Worm (Caenorhabditis elegans) whole organism, mixed stage, embryonic: ENCODE data around the gene C38D4.10.

Experiments
- M03D4.4 ChIP-seq: sonication (generic microtip); optimal IDR thresholded peaks from 2 replicates; lab custom pipeline; 2017; ENCODE audit warnings: mild to moderate bottlenecking, missing genetic modification characterization, missing compliant biosample characterization
- bed-3 ChIP-seq: fragments of 200-800 bp; sonication (Bioruptor generic); optimal IDR thresholded peaks from 3 replicates; lab custom pipeline; 2018; ENCODE audit warnings: mild to moderate bottlenecking, missing genetic modification characterization, moderate library complexity, missing compliant biosample characterization
- blmp-1 ChIP-seq: fragments of 150-350 bp; optimal IDR thresholded peaks from 2 replicates; lab custom pipeline; 2014; ENCODE audit warnings: missing biosample characterization, missing genetic modification characterization
- ceh-43 ChIP-seq: fragments of 200-800 bp; sonication (Bioruptor generic); optimal IDR thresholded peaks from 2 replicates; lab custom pipeline; 2018; ENCODE audit warnings: mild to moderate bottlenecking, missing genetic modification characterization, moderate library complexity, missing compliant biosample characterization
- ceh-83 ChIP-seq: fragments of 200-800 bp; sonication (Bioruptor generic); optimal IDR thresholded peaks from 2 replicates; lab custom pipeline; 2018; ENCODE audit warnings: mild to moderate bottlenecking, missing genetic modification characterization, missing compliant biosample characterization
- ces-1 ChIP-seq: fragments of 150-350 bp; optimal IDR thresholded peaks from 2 replicates; lab custom pipeline; 2014; ENCODE audit warnings: missing biosample characterization, missing genetic modification reagents, missing genetic modification characterization
- cnd-1 ChIP-seq: fragments of 200-800 bp; sonication (Bioruptor generic); optimal IDR thresholded peaks from 2 replicates; lab custom pipeline; 2018; ENCODE audit warnings: mild to moderate bottlenecking, missing genetic modification characterization, missing compliant biosample characterization
- drap-1 ChIP-seq: fragments of 200-800 bp; sonication (Bioruptor generic); optimal IDR thresholded peaks from 3 replicates; lab custom pipeline; 2018; ENCODE audit warnings: mild to moderate bottlenecking, missing genetic modification characterization, missing compliant biosample characterization
- elt-3 ChIP-seq: fragments of 150-350 bp; optimal IDR thresholded peaks from 2 replicates; lab custom pipeline; 2014; ENCODE audit warnings: missing biosample characterization, missing genetic modification characterization
- ham-2 ChIP-seq: fragments of 200-800 bp; sonication (Bioruptor generic); optimal IDR thresholded peaks from 2 replicates; lab custom pipeline; 2018; ENCODE audit warnings: mild to moderate bottlenecking, missing genetic modification characterization, missing compliant biosample characterization
- lin-13 ChIP-seq: fragments of 150-350 bp; optimal IDR thresholded peaks from 2 replicates; lab custom pipeline; 2014; ENCODE audit warnings: missing biosample characterization, missing genetic modification characterization
- lin-32 ChIP-seq: fragments of 200-800 bp; sonication (Bioruptor generic); optimal IDR thresholded peaks from 2 replicates; lab custom pipeline; 2018; ENCODE audit warnings: mild to moderate bottlenecking, missing genetic modification characterization, missing compliant biosample characterization
- lsy-2 ChIP-seq: fragments of 150-350 bp; optimal IDR thresholded peaks from 2 replicates; lab custom pipeline; 2014; ENCODE audit warnings: missing biosample characterization, missing genetic modification characterization
- mab-5 ChIP-seq: fragments of 150-350 bp; optimal IDR thresholded peaks from 2 replicates; lab custom pipeline; 2014; ENCODE audit warnings: missing biosample characterization, missing genetic modification characterization
- mep-1 ChIP-seq: fragments of 150-350 bp; optimal IDR thresholded peaks from 2 replicates; lab custom pipeline; 2017; ENCODE audit warnings: missing biosample characterization, missing genetic modification reagents, missing genetic modification characterization, inconsistent platforms
- mls-2 ChIP-seq: sonication (generic microtip); optimal IDR thresholded peaks from 2 replicates; lab custom pipeline; 2016; ENCODE audit warnings: mild to moderate bottlenecking, missing genetic modification characterization, moderate library complexity, missing compliant biosample characterization
- nhr-12 ChIP-seq: fragments of 150-350 bp; optimal IDR thresholded peaks from 2 replicates; lab custom pipeline; 2014; ENCODE audit warnings: missing biosample characterization, missing genetic modification characterization
- nhr-2 ChIP-seq: fragments of 150-350 bp; optimal IDR thresholded peaks from 2 replicates; lab custom pipeline; 2014; ENCODE audit warnings: missing biosample characterization, missing genetic modification characterization
- nhr-237 ChIP-seq: fragments of 150-350 bp; optimal IDR thresholded peaks from 2 replicates; lab custom pipeline; 2014; ENCODE audit warnings: missing biosample characterization, missing genetic modification characterization
- nhr-28 ChIP-seq: fragments of 150-350 bp; optimal IDR thresholded peaks from 2 replicates; lab custom pipeline; 2014; ENCODE audit warnings: missing biosample characterization, missing genetic modification characterization
- nhr-76 ChIP-seq: sonication (generic microtip); optimal IDR thresholded peaks from 2 replicates; lab custom pipeline; 2017; ENCODE audit warnings: missing biosample characterization, missing genetic modification characterization
- pha-4 ChIP-seq: fragments of 150-350 bp; optimal IDR thresholded peaks from 2 replicates; lab custom pipeline; 2018; ENCODE audit warnings: missing biosample characterization, missing genetic modification reagents, missing genetic modification characterization
- sem-2 ChIP-seq: fragments of 200-800 bp; sonication (Bioruptor generic); optimal IDR thresholded peaks from 2 replicates; lab custom pipeline; 2018; ENCODE audit warnings: mild to moderate bottlenecking, missing genetic modification characterization, missing compliant biosample characterization
- snpc-4 ChIP-seq: fragments of 150-350 bp; optimal IDR thresholded peaks from 2 replicates; lab custom pipeline; 2014; ENCODE audit warnings: missing biosample characterization, missing genetic modification characterization
- sptf-1 ChIP-seq: sonication (generic microtip); optimal IDR thresholded peaks from 2 replicates; lab custom pipeline; 2017; ENCODE audit warnings: mild to moderate bottlenecking, missing genetic modification characterization, moderate library complexity, missing compliant biosample characterization
- tbx-8 ChIP-seq: fragments of 200-800 bp; sonication (Bioruptor generic); optimal IDR thresholded peaks from 2 replicates; lab custom pipeline; 2018; ENCODE audit warnings: mild to moderate bottlenecking, missing genetic modification characterization, moderate library complexity, missing compliant biosample characterization
- unc-39 ChIP-seq: fragments of 150-350 bp; optimal IDR thresholded peaks from 2 replicates; lab custom pipeline; 2014; ENCODE audit warnings: missing biosample characterization, missing genetic modification characterization
- unc-62 ChIP-seq: fragments of 150-350 bp; optimal IDR thresholded peaks from 2 replicates; lab custom pipeline; 2014; ENCODE audit warnings: missing biosample characterization, missing genetic modification reagents, missing genetic modification characterization
- zip-8 ChIP-seq: fragments of 150-350 bp; optimal IDR thresholded peaks from 2 replicates; lab custom pipeline; 2014; ENCODE audit warnings: missing biosample characterization, missing genetic modification characterization

C38D4.10 gene

ce11 chrIII:4814730-4815129 lies 32.4 kb downstream of the C38D4.10 start, which contains the start of gene arl-6:
TSS of gene arl-6 (minus strand) at chrIII:4814830.
- TF ChIP-seq nhr-12 (tag; lab: Kevin White, UChicago) = no peak
- no peak for TF ChIP-seq elt-3 (tag; lab: Kevin White, UChicago)
- no peak for TF ChIP-seq ham-2 (GFP tag; lab: Kevin White, UChicago)
- TF ChIP-seq nhr-76 (tag; lab: Kevin White, UChicago) = no peak
- TF ChIP-seq lin-13 (tag; lab: Kevin White, UChicago) = no peak
- no peak for TF ChIP-seq drap-1 (GFP tag; lab: Kevin White, UChicago)
- no peak for TF ChIP-seq mep-1 (tag; lab: Kevin White, UChicago)
- no peak for TF ChIP-seq M03D4.4 (tag; lab: Kevin White, UChicago)
- no peak for TF ChIP-seq pha-4 (tag; lab: Kevin White, UChicago)
- no peak for TF ChIP-seq nhr-237
- no peak for TF ChIP-seq zip-8 (tag; lab: Kevin White, UChicago)
- TF ChIP-seq nhr-28 (tag; lab: Kevin White, UChicago) = no peak

- no peak for TF ChIP-seq lin-13 (tag; lab: Kevin White, UChicago)
- no peak for TF ChIP-seq pha-4 (tag; lab: Kevin White, UChicago)
- TF ChIP-seq nhr-28 (tag; lab: Kevin White, UChicago) = no peak
- no peak for TF ChIP-seq unc-62 (GFP tag; lab: Kevin White, UChicago)
- no peak for TF ChIP-seq unc-39 (tag; lab: Kevin White, UChicago)
- TF ChIP-seq bed-3 (GFP tag; lab: Kevin White, UChicago) = no peak
- TF ChIP-seq M03D4.4 (tag; lab: Kevin White, UChicago) = no peak
- TF ChIP-seq lsy-2 (tag; lab: Kevin White, UChicago) = no peak
- TF ChIP-seq mls-2 (tag; lab: Kevin White, UChicago) = no peak
- TF ChIP-seq drap-1 (GFP tag; lab: Kevin White, UChicago) = no peak
- TF ChIP-seq ceh-83 = no peak
- TF ChIP-seq sem-2 (GFP tag; lab: Kevin White, UChicago) = no peak
- TF ChIP-seq blmp-1 (tag; lab: Kevin White, UChicago) = no peak
- TF ChIP-seq mab-5 (tag; lab: Kevin White, UChicago) = no peak
These were observed 34.9 kb downstream of the C38D4.10 start, which contains the start of gene F26A1.4 for ce11 chrIII:4817240-4817639. TSS of gene F26A1.4 (plus strand) at chrIII:4817540.

ce11 chrIII:4819843-4820242 lies 37.5 kb downstream of the C38D4.10 start, which contains the start of gene F26A1.7:
TSS of gene F26A1.7 (minus strand) at chrIII:4819943.
- TF ChIP-seq ham-2 (GFP tag; lab: Kevin White, UChicago) (no peak), ces-1 (GFP tag; lab: Kevin White, UChicago) (no peak), nhr-2 (tag; lab: Kevin White, UChicago) (no peak), ceh-83 (no peak), ceh-43 (GFP tag; lab: Kevin White, UChicago) (no peak), blmp-1 (tag; lab: Kevin White, UChicago) (no peak), mls-2 (tag; lab: Kevin White, UChicago) (no peak)
- TF ChIP-seq, all 35 proteins: peak for 0

- TF ChIP-seq drap-1 (GFP tag; lab: Kevin White, UChicago) (no peak), nhr-2 (tag; lab: Kevin White, UChicago) (no peak), ceh-43 (GFP tag; lab: Kevin White, UChicago) (no peak), tbx-8 (no peak), M03D4.4 (tag; lab: Kevin White, UChicago) (no peak), mep-1 (tag; lab: Kevin White, UChicago) (no peak), sem-2 (GFP tag; lab: Kevin White, UChicago) (no peak), cnd-1 (tag; lab: Kevin White, UChicago) (no peak), pha-4 (tag; lab: Kevin White, UChicago) (no peak), snpc-4 (no peak), ham-2 (GFP tag; lab: Kevin White, UChicago) (no peak), unc-62 (GFP tag; lab: Kevin White, UChicago) (no peak), nhr-237 (no peak), unc-39 (tag; lab: Kevin White, UChicago) (no peak)
These were observed 39.8 kb downstream of the C38D4.10 start, which contains the start of gene F26A1.8 for ce11 chrIII:4822140-4822539. TSS of gene F26A1.8 (minus strand) at chrIII:4822240.

ce11 chrIII:4826606-4827005 lies 44.3 kb downstream of the C38D4.10 start, which contains the start of gene F26A1.3:
TSS of gene F26A1.3 (plus strand) at chrIII:4826906.
- TF ChIP-seq lin-32 (GFP tag; lab: Kevin White, UChicago) (no peak), blmp-1 (tag; lab: Kevin White, UChicago) (no peak), lsy-2 (tag; lab: Kevin White, UChicago) (no peak), snpc-4 (no peak), drap-1 (GFP tag; lab: Kevin White, UChicago) (no peak), pha-4 (tag; lab: Kevin White, UChicago) (no peak), sptf-1 (tag; lab: Kevin White, UChicago) (no peak)
